Fruit fly (Drosophila melanogaster) whole organism, prepupa: ENCODE data around the gene RpS10a.
A peak's percentile ranks its signal among the peaks of the same experiment; 100 is the strongest.

Source experiments
- CG10631 ChIP-seq: fragments of 200-800 bp; sonication (Bioruptor generic); optimal IDR thresholded peaks from 2 replicates; lab custom pipeline; 2016; ENCODE audit warnings: missing biosample characterization, missing genetic modification characterization
- CG10669 ChIP-seq: fragments of 200-800 bp; sonication (Bioruptor generic); optimal IDR thresholded peaks from 3 replicates; lab custom pipeline; 2018; ENCODE audit warnings: missing biosample characterization, mild to moderate bottlenecking, missing genetic modification characterization, moderate library complexity
- CG11294 ChIP-seq: fragments of 200-800 bp; sonication (Bioruptor generic); IDR thresholded peaks from 2 replicates; pipeline ENCODE4 v1.3.6; 2022; ENCODE audit warnings: missing biosample characterization, missing genetic modification characterization
- CG11902 ChIP-seq: fragments of 200-800 bp; sonication (Bioruptor generic); optimal IDR thresholded peaks from 3 replicates; lab custom pipeline; 2016; ENCODE audit warnings: missing biosample characterization, missing genetic modification characterization
- CG15336 ChIP-seq: fragments of 200-800 bp; sonication (Bioruptor generic); IDR thresholded peaks from 2 replicates; pipeline ENCODE4 v1.3.6; 2022; ENCODE audit warnings: missing biosample characterization, missing genetic modification characterization
- CG16779 ChIP-seq: fragments of 200-800 bp; sonication (Bioruptor generic); optimal IDR thresholded peaks from 3 replicates; lab custom pipeline; 2017; ENCODE audit warnings: missing biosample characterization, mild to moderate bottlenecking, missing genetic modification characterization
- CG31627 ChIP-seq: fragments of 200-800 bp; sonication (Bioruptor generic); optimal IDR thresholded peaks from 3 replicates; lab custom pipeline; 2016; ENCODE audit warnings: missing biosample characterization, missing genetic modification characterization
- CG32006 ChIP-seq: fragments of 200-800 bp; sonication (Bioruptor generic); optimal IDR thresholded peaks from 3 replicates; lab custom pipeline; 2017; ENCODE audit warnings: missing biosample characterization, mild to moderate bottlenecking, missing genetic modification characterization
- CG3919 ChIP-seq: fragments of 200-800 bp; sonication (Bioruptor generic); optimal IDR thresholded peaks from 3 replicates; lab custom pipeline; 2016; ENCODE audit warnings: missing biosample characterization, missing genetic modification characterization
- CG6163 ChIP-seq: fragments of 200-800 bp; sonication (Bioruptor generic); IDR thresholded peaks from 3 replicates; pipeline ENCODE4 v1.3.6; 2022; ENCODE audit warnings: missing biosample characterization, missing genetic modification characterization
- CG6792 ChIP-seq: fragments of 200-800 bp; sonication (Bioruptor generic); optimal IDR thresholded peaks from 3 replicates; lab custom pipeline; 2016; ENCODE audit warnings: missing biosample characterization, missing genetic modification characterization
- CG6808 ChIP-seq: fragments of 200-800 bp; sonication (Bioruptor generic); optimal IDR thresholded peaks from 3 replicates; lab custom pipeline; 2017; ENCODE audit warnings: missing biosample characterization, missing genetic modification characterization, mild to moderate bottlenecking, moderate library complexity, missing genetic modification reagents
- CG6854 ChIP-seq: fragments of 200-800 bp; sonication (Bioruptor generic); optimal IDR thresholded peaks from 2 replicates; lab custom pipeline; 2017; ENCODE audit warnings: missing biosample characterization, mild to moderate bottlenecking, missing genetic modification characterization
- Eip78C ChIP-seq: fragments of 200-800 bp; sonication (Bioruptor generic); peaks from one replicate; lab custom pipeline; 2016; ENCODE audit warnings: missing biosample characterization, missing genetic modification characterization
- Eip93F ChIP-seq: fragments of 200-800 bp; sonication (Bioruptor generic); optimal IDR thresholded peaks from 2 replicates; lab custom pipeline; 2016; ENCODE audit warnings: missing biosample characterization, mild to moderate bottlenecking, missing genetic modification characterization
- Ets21C ChIP-seq: fragments of 200-800 bp; sonication (Bioruptor generic); optimal IDR thresholded peaks from 3 replicates; lab custom pipeline; 2016; ENCODE audit warnings: missing biosample characterization, missing genetic modification characterization
- Hr38 ChIP-seq: sonication (Bioruptor generic); optimal IDR thresholded peaks from 2 replicates; lab custom pipeline; 2016; ENCODE audit warnings: missing biosample characterization, missing genetic modification characterization
- Hr4 ChIP-seq: fragments of 200-800 bp; sonication (Bioruptor generic); optimal IDR thresholded peaks from 3 replicates; lab custom pipeline; 2016; ENCODE audit warnings: missing biosample characterization, missing genetic modification characterization
- Met ChIP-seq: fragments of 200-800 bp; sonication (Bioruptor generic); optimal IDR thresholded peaks from 3 replicates; lab custom pipeline; 2016; ENCODE audit warnings: missing biosample characterization, missing genetic modification characterization
- OdsH ChIP-seq: fragments of 200-800 bp; sonication (Bioruptor generic); optimal IDR thresholded peaks from 3 replicates; lab custom pipeline; 2016; ENCODE audit warnings: missing biosample characterization, missing genetic modification characterization
- Smox ChIP-seq: fragments of 200-800 bp; sonication (Bioruptor generic); optimal IDR thresholded peaks from 3 replicates; lab custom pipeline; 2016; ENCODE audit warnings: missing biosample characterization, missing genetic modification characterization
- Sox14 ChIP-seq: fragments of 200-800 bp; sonication (Bioruptor generic); optimal IDR thresholded peaks from 3 replicates; lab custom pipeline; 2016; ENCODE audit warnings: missing biosample characterization, missing genetic modification characterization
- achi ChIP-seq: fragments of 200-800 bp; sonication (Bioruptor generic); optimal IDR thresholded peaks from 3 replicates; lab custom pipeline; 2016; ENCODE audit warnings: missing biosample characterization, missing genetic modification characterization
- cyc ChIP-seq: fragments of 200-800 bp; sonication (Bioruptor generic); optimal IDR thresholded peaks from 3 replicates; lab custom pipeline; 2016; ENCODE audit warnings: missing biosample characterization, missing genetic modification characterization
- dsx ChIP-seq: fragments of 200-800 bp; optimal IDR thresholded peaks from 3 replicates; lab custom pipeline; 2019; ENCODE audit warnings: missing biosample characterization, mild to moderate bottlenecking, missing genetic modification characterization, moderate library complexity; ENCODE audit not compliant: poor library complexity, severe bottlenecking
- eg ChIP-seq: fragments of 200-800 bp; sonication (Bioruptor generic); IDR thresholded peaks from 3 replicates; pipeline ENCODE4 v1.3.6; 2022; ENCODE audit warnings: missing biosample characterization, missing genetic modification characterization
- fd85E ChIP-seq: fragments of 200-800 bp; sonication (Bioruptor generic); optimal IDR thresholded peaks from 3 replicates; lab custom pipeline; 2016; ENCODE audit warnings: missing biosample characterization, missing genetic modification characterization
- pdm3 ChIP-seq: fragments of 200-800 bp; sonication (Bioruptor generic); optimal IDR thresholded peaks from 3 replicates; lab custom pipeline; 2016; ENCODE audit warnings: missing biosample characterization, missing genetic modification characterization
- svp ChIP-seq: fragments of 200-800 bp; sonication (Bioruptor generic); peaks from one replicate; lab custom pipeline; 2016; ENCODE audit warnings: missing biosample characterization, missing genetic modification characterization
- topi ChIP-seq: fragments of 200-800 bp; sonication (Bioruptor generic); optimal IDR thresholded peaks from 3 replicates; lab custom pipeline; 2016; ENCODE audit warnings: missing biosample characterization, missing genetic modification characterization
- vri ChIP-seq: fragments of 200-800 bp; sonication (Bioruptor generic); optimal IDR thresholded peaks from 3 replicates; lab custom pipeline; 2016; ENCODE audit warnings: missing biosample characterization, mild to moderate bottlenecking, missing genetic modification characterization

RpS10a gene

DNA sequence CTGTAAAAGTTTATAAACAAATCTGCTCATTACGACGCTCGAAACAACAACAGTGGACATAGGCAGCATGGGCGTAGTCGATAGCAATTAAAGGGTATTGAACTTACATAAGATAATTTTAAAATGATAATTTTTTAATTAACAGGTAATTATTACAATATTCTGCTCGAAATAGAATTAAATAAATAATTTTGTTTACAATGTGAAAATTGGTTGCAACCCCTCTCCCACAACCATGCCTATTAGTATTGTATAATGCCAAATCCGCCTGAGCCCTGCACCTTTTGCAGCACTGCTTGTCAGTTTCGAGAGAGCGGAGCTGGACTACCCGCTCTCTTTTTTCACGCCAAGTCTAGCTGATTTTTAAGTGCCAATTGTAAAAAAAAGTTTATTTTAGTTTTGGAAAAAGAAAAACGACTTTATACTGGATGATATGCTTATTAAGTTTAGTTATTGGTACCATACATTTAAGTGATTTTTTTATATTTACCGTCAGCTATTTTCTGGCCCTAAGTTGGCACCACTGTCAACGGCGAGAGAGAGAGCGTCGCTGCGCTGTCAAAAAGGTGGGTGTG lies 16.5 kb upstream of the RpS10a start, which contains the start of the genes CG5611 and Mtl (continued):
- TF ChIP-seq CG32006 = peak; percentile 100
- TF ChIP-seq CG11902 (GFP tag; lab: Kevin White, UChicago) = peak; percentile 99
- peak; percentile 99 for TF ChIP-seq cyc (GFP tag; lab: Kevin White, UChicago)
- TF ChIP-seq dsx (GFP tag; lab: Kevin White, UChicago) = peak; percentile 99
- TF ChIP-seq achi (GFP tag; lab: Kevin White, UChicago) = peak; percentile 100
- peak; percentile 98 for TF ChIP-seq vri (GFP tag; lab: Kevin White, UChicago)
- peak; percentile 100 for TF ChIP-seq CG11294 (GFP tag; lab: Robert Waterston, UW)
- TF ChIP-seq CG6808 = peak; percentile 98

DNA sequence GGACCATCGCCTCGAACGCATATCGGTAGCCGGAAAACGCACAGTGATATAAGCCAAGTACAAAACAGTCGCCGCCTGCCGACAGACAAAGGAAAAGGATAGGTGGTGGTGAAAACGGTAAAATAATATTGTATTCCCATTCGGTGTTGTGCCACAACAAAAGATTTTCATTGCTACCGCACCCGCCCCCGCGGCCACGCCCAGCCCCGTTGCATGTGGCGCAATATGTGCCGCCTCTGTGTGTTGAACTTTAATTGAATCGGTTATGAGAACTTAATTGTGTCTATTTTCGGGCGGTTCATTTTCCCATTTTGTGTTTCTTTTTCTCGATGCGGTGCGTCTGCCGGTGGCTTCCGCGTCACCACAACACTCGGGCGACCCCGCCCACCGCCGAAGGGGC lies 15.8 kb upstream of the RpS10a start:
- no peak for TF ChIP-seq Hr38 (GFP tag; lab: Kevin White, UChicago)
- no peak for TF ChIP-seq Hr4 (GFP tag; lab: Kevin White, UChicago)
- TF ChIP-seq vri (GFP tag; lab: Kevin White, UChicago) = no peak
- TF ChIP-seq OdsH (GFP tag; lab: Kevin White, UChicago) = no peak
- TF ChIP-seq cyc (GFP tag; lab: Kevin White, UChicago) = no peak
- TF ChIP-seq eg (GFP tag; lab: Robert Waterston, UW) = no peak
- no peak for TF ChIP-seq fd85E
- no peak for TF ChIP-seq dsx (GFP tag; lab: Kevin White, UChicago)
- TF ChIP-seq Sox14 = no peak
- TF ChIP-seq CG6854 (GFP tag; lab: Kevin White, UChicago) = no peak
- no peak for TF ChIP-seq Smox (GFP tag; lab: Kevin White, UChicago)
- TF ChIP-seq achi (GFP tag; lab: Kevin White, UChicago) = no peak
- TF ChIP-seq, all 60 proteins: peak for 0

DNA sequence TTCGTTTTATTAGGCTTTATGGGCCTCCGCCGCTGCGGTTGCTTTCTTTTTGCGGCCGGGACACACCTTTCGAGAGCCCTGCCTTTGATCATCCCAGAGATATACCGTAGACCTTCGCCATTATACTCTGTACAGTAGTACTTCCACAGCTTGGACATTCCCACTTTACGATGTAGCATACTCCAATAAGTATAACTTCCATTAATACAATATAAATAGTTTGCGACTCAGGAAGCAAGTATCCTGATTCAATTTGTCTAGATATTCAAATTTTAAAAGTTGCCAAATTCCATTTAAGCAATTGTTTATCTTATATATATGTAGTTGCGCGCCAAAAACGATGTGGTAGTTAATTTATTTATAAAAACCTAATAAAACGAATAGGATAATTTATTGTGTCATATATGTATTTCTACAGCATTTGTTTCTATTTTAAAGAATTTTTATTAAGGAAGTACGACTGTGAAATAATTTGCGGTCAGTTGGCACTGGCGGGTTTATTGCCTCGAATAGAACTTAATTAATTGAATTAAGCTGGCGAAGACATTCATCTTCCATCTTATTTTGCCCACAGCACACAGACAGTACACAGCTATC lies 15.2 kb upstream of the RpS10a start:
- TF ChIP-seq Met (GFP tag; lab: Kevin White, UChicago) = peak; percentile 6
- peak; percentile 11 for TF ChIP-seq pdm3 (GFP tag; lab: Kevin White, UChicago)
- TF ChIP-seq topi = peak; percentile 9
- TF ChIP-seq CG6854 (GFP tag; lab: Kevin White, UChicago) = no peak
- TF ChIP-seq Eip78C = peak; percentile 85
- TF ChIP-seq svp = peak; percentile 58

DNA sequence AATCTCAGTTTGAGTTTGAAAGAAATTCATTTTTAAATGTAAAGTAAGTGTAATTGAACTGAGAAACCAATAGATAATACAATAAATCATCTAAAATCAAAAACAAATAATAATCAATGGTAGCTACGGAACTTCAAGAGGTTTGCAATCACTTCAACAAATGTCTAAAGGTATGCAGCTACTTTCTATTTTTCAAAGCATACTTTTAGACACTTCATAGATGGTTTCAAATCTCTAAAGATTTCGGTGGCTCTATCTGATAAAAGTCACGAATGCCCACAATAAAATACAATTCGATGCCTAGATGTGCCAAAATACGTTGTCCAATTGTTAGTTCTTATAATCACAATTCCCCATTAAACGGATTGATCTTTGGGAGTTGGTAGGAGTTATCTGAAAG lies 9.5 kb upstream of the RpS10a start:
- TF ChIP-seq CG6163 (no peak), cyc (GFP tag; lab: Kevin White, UChicago) (no peak), CG31627 (GFP tag; lab: Kevin White, UChicago) (no peak), CG15336 (GFP tag; lab: Robert Waterston, UW) (no peak), Ets21C (GFP tag; lab: Kevin White, UChicago) (no peak), CG3919 (no peak), CG10631 (GFP tag; lab: Kevin White, UChicago) (no peak), CG6854 (GFP tag; lab: Kevin White, UChicago) (no peak)

DNA sequence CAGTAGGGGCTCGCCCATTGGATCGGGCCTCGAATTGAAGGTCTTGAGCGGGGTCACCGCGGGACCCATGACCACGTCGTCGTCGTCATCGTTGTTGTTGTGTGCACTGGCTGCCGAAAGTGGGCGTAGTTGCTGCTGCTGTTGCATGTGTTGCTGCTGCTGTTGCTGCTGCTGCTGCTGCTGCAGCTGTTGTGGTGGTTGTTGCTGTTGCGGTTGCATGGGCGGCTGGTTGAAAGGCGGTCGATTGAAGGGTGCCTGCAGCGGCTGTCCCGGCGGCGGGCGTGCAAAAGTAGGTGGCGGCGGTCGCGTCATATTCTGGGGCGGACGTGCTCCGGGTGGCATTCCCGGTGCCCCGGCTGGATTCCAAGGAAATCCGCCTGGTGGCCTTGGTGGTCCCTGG lies 4.7 kb upstream of the RpS10a start:
- TF ChIP-seq Eip93F (GFP tag; lab: Kevin White, UChicago) = no peak
- no peak for TF ChIP-seq CG10669 (GFP tag; lab: Kevin White, UChicago)
- no peak for TF ChIP-seq achi (GFP tag; lab: Kevin White, UChicago)
- no peak for TF ChIP-seq CG16779
- TF ChIP-seq CG6792 (GFP tag; lab: Kevin White, UChicago) = no peak
- TF ChIP-seq Eip78C = no peak
- TF ChIP-seq dsx (GFP tag; lab: Kevin White, UChicago) = no peak
